Fruit fly (Drosophila melanogaster): Measurements from ENCODE around the gene scny.

Gene scny

DNA sequence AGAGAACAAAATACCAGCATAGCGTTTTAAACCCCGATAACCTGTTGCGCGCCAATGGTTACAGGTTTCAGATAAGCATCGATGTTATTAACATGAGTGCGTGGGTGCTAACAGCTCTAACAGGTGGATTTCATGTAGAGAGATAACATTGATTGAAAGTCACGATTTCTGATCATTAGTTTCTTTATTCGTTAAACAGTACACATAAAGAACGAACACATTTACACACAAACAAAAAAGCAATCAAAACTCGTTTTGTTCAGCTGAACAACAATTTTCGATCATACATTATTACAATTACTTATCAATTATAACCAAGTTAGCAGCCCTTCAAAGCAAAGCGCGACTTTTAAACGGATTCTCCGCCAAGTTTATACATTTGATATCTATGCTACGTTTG lies 20.9 kb downstream of the scny start (continued):
- no peak for TF ChIP-seq pdm3 (GFP tag; optimal IDR thresholded peaks at IDR 0.05)
- TF ChIP-seq CG16779 (tag; optimal IDR thresholded peaks at IDR 0.05): no peak
- no peak for TF ChIP-seq Ets21C (GFP tag; optimal IDR thresholded peaks at IDR 0.05)
- no peak for TF ChIP-seq fd59A (GFP tag; optimal IDR thresholded peaks at IDR 0.05)
- no peak for TF ChIP-seq vri (GFP tag; optimal IDR thresholded peaks at IDR 0.05)
- no peak for TF ChIP-seq dac (GFP tag; optimal IDR thresholded peaks at IDR 0.05)
- no peak for TF ChIP-seq achi (GFP tag; optimal IDR thresholded peaks at IDR 0.05)
- no peak for TF ChIP-seq Hr4 (GFP tag; optimal IDR thresholded peaks at IDR 0.05)
- no peak for TF ChIP-seq CG8119 (GFP tag; IDR thresholded peaks at IDR 0.05)
- peak; percentile 24 for TF ChIP-seq CG8632 (GFP tag; optimal IDR thresholded peaks at IDR 0.05)
- TF ChIP-seq CG15336 (GFP tag; IDR thresholded peaks at IDR 0.05): peak; percentile 27; the same call in 1 of the 2 replicates
- no peak for TF ChIP-seq CG7368 (GFP tag; optimal IDR thresholded peaks at IDR 0.05)
- TF ChIP-seq Hr39 (GFP tag; optimal IDR thresholded peaks at IDR 0.05): peak; percentile 43
- TF ChIP-seq Sox14 (GFP tag; optimal IDR thresholded peaks at IDR 0.05): no peak
- TF ChIP-seq esn (GFP tag; optimal IDR thresholded peaks at IDR 0.05): peak; percentile 60
- no peak for TF ChIP-seq CG32006 (GFP tag; optimal IDR thresholded peaks at IDR 0.05)

dm6 chr3L:5793967-5794366 lies 25.2 kb downstream of the scny start, which contains the start of gene Bre1:
Bre1 (minus strand) TSS chr3L:5794192.
- no peak for TF ChIP-seq CG6854 (GFP tag; optimal IDR thresholded peaks at IDR 0.05)
- TF ChIP-seq fkh (GFP tag; optimal IDR thresholded peaks at IDR 0.05): no peak
- TF ChIP-seq CG11902 (GFP tag; optimal IDR thresholded peaks at IDR 0.05): no peak
- no peak for TF ChIP-seq Sox14 (GFP tag; optimal IDR thresholded peaks at IDR 0.05)
- no peak for TF ChIP-seq Ets96B (tag; optimal IDR thresholded peaks at IDR 0.05)
- TF ChIP-seq eg (GFP tag; IDR thresholded peaks at IDR 0.05): no peak
- TF ChIP-seq CG9139 (GFP tag; optimal IDR thresholded peaks at IDR 0.05): no peak
- TF ChIP-seq achi (GFP tag; optimal IDR thresholded peaks at IDR 0.05): no peak

DNA sequence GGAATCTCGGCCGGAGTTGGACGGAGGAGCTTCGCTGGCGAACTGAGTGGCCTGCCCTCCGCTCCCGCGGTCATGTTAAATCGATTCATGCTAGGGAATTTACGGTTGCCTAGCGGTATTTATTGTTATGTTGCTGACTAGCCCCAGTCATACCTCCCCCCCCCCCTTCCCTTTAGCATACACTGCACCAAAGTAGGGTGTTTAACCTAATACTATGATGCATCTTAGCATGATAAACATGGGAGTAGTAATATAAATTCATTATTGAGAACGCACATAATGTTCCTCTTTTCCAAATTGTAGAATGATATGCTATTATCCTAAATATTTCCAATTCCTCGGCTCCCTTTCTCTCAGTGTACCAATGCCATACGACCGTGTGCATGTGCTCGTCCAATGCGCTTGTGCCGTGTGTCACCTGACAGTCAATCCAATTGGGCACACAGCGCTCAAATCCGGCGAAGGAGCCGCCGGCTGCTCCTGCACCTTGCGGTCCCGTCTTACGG lies 27.7 kb downstream of the scny start, which contains the start of gene Tektin-C:
Gene Tektin-C (minus strand): TSS at position 51 of the 506 bp plus-strand sequence.
- TF ChIP-seq CG6792 (GFP tag; optimal IDR thresholded peaks at IDR 0.05) (no peak), fkh (GFP tag; optimal IDR thresholded peaks at IDR 0.05) (no peak), eg (GFP tag; IDR thresholded peaks at IDR 0.05) (0 out of 3 replicates have a peak, but pooled peaks have one; percentile 41), CG6163 (GFP tag; IDR thresholded peaks at IDR 0.05) (peak; percentile 24; the same call in 1 of the 3 replicates), Eip78C (GFP tag) (peak; percentile 52), CG8319 (GFP tag; optimal IDR thresholded peaks at IDR 0.05) (no peak), CG15336 (GFP tag; IDR thresholded peaks at IDR 0.05) (peak; percentile 32; the same call in 1 of the 2 replicates)

dm6 chr3L:5797274-5797673 lies 28.5 kb downstream of the scny start:
- TF ChIP-seq CG8319 (GFP tag; optimal IDR thresholded peaks at IDR 0.05) (no peak), fd59A (GFP tag; optimal IDR thresholded peaks at IDR 0.05) (no peak), CG6792 (GFP tag; optimal IDR thresholded peaks at IDR 0.05) (no peak), Met (GFP tag; optimal IDR thresholded peaks at IDR 0.05) (no peak), CG11294 (GFP tag; IDR thresholded peaks at IDR 0.05) (no peak), Sox15 (GFP tag; optimal IDR thresholded peaks at IDR 0.05) (no peak), vri (GFP tag; optimal IDR thresholded peaks at IDR 0.05) (no peak), CG6163 (GFP tag; IDR thresholded peaks at IDR 0.05) (no peak), CG4318 (GFP tag; optimal IDR thresholded peaks at IDR 0.05) (no peak), CG6808 (GFP tag; optimal IDR thresholded peaks at IDR 0.05) (no peak)

DNA sequence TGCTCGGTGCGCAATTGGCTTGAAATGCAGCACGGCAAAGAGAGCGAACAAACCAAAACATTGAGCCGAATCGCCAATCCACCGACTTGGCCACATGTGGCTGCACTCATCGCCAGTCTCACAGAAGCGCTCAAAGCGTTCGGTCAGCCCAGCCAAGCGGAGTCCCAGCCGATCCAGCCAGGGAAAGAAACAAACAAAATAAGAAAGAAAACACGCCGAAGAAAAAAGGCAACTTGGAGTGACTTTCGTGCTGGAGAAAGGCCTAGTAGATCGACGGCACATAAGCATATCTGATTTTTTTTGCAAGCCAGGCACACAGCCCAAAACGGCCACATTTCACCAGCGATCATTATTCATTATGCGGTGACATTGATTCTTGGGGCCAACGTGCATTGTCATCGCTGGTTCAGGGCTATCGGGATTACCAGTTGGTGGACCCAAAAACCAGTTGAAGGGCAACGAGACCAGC lies 33.3 kb downstream of the scny start:
- TF ChIP-seq CG8119 (GFP tag; IDR thresholded peaks at IDR 0.05) (peak; percentile 46; the same call in 1 of the 3 replicates), CG10631 (GFP tag; optimal IDR thresholded peaks at IDR 0.05) (no peak), Ets96B (tag; optimal IDR thresholded peaks at IDR 0.05) (no peak), CG11902 (GFP tag; optimal IDR thresholded peaks at IDR 0.05) (no peak), Met (GFP tag; optimal IDR thresholded peaks at IDR 0.05) (no peak), Lpt (GFP tag; optimal IDR thresholded peaks at IDR 0.05) (peak; percentile 32), net (GFP tag; optimal IDR thresholded peaks at IDR 0.05) (no peak), Ets21C (GFP tag; optimal IDR thresholded peaks at IDR 0.05) (no peak), Eip93F (GFP tag; optimal IDR thresholded peaks at IDR 0.05) (no peak), ss (GFP tag; optimal IDR thresholded peaks at IDR 0.05) (no peak), eg (GFP tag; IDR thresholded peaks at IDR 0.05) (peak; percentile 51; the same call in 1 of the 3 replicates), CG1621 (tag; optimal IDR thresholded peaks at IDR 0.05) (peak; percentile 24), Eip78C (GFP tag) (peak; percentile 78), Sox102F (GFP tag; optimal IDR thresholded peaks at IDR 0.05) (no peak), esn (GFP tag; optimal IDR thresholded peaks at IDR 0.05) (peak; percentile 8), lz (GFP tag; optimal IDR thresholded peaks at IDR 0.05) (no peak), CG8632 (GFP tag; optimal IDR thresholded peaks at IDR 0.05) (no peak), CG34406 (GFP tag; optimal IDR thresholded peaks at IDR 0.05) (peak; percentile 8), CG6276 (GFP tag; optimal IDR thresholded peaks at IDR 0.05) (peak; percentile 61), achi (GFP tag; optimal IDR thresholded peaks at IDR 0.05) (no peak), cyc (GFP tag; optimal IDR thresholded peaks at IDR 0.05) (no peak), CG6854 (GFP tag; optimal IDR thresholded peaks at IDR 0.05) (peak; percentile 24)

Data from whole organism, prepupa.